Worm (Caenorhabditis elegans) whole organism, young adult: ENCODE data around the gene Y43F8B.28.

Experiments used
- B0035.1 ChIP-seq: sonication (generic microtip); optimal IDR thresholded peaks from 2 replicates; lab custom pipeline; 2016; ENCODE audit warnings: missing genetic modification characterization, mild to moderate bottlenecking, missing compliant biosample characterization, missing genotype, missing genetic modification reagents
- C17E4.6 ChIP-seq: fragments of 200-800 bp; sonication (Bioruptor generic); IDR thresholded peaks from 2 replicates; pipeline ENCODE4 v1.3.6; 2022; ENCODE audit warnings: missing genetic modification reagents, missing genetic modification characterization, missing compliant biosample characterization
- F33H1.4 ChIP-seq: fragments of 200-800 bp; sonication (Bioruptor generic); IDR thresholded peaks from 2 replicates; pipeline ENCODE4 v1.3.6; 2022; ENCODE audit warnings: missing genetic modification reagents, missing genetic modification characterization, missing compliant biosample characterization
- F49E8.2 ChIP-seq: sonication (generic microtip); optimal IDR thresholded peaks from 3 replicates; lab custom pipeline; 2017; ENCODE audit warnings: missing genetic modification characterization, mild to moderate bottlenecking, missing compliant biosample characterization, antibody characterized with exemption, moderate library complexity; ENCODE audit not compliant: insufficient read depth
- F57A8.1 ChIP-seq: fragments of 200-800 bp; sonication (Bioruptor generic); optimal IDR thresholded peaks from 2 replicates; lab custom pipeline; 2018; ENCODE audit warnings: mild to moderate bottlenecking, missing genetic modification characterization, moderate library complexity, missing compliant biosample characterization
- T26A5.8 ChIP-seq: sonication (generic microtip); optimal IDR thresholded peaks from 2 replicates; lab custom pipeline; 2016; ENCODE audit warnings: missing genetic modification characterization, missing compliant biosample characterization
- Y53F4B.3 ChIP-seq: fragments of 200-800 bp; sonication (Bioruptor generic); IDR thresholded peaks from 2 replicates; pipeline ENCODE4 v1.3.6; 2022; ENCODE audit warnings: missing genetic modification reagents, missing genetic modification characterization, missing compliant biosample characterization
- Y95B8A.8 ChIP-seq: fragments of 200-800 bp; sonication (Bioruptor generic); IDR thresholded peaks from 2 replicates; pipeline ENCODE4 v1.3.6; 2022; ENCODE audit warnings: missing genetic modification reagents, missing genetic modification characterization, missing compliant biosample characterization
- ama-1 ChIP-seq, 3 experiments: fragments of 150-350 bp in 1 of 3; sonication (generic microtip) in 2 of 3; optimal IDR thresholded peaks; 2 replicates each; lab custom pipeline; 2014 to 2018; ENCODE audit warnings: missing biosample characterization in 2 of 3, missing genetic modification characterization in 2 of 3, missing genetic modification reagents in 2 of 3
- atf-7 ChIP-seq: sonication (generic microtip); optimal IDR thresholded peaks from 2 replicates; lab custom pipeline; 2017; ENCODE audit warnings: mild to moderate bottlenecking, missing genetic modification characterization, missing compliant biosample characterization
- athp-1 ChIP-seq: sonication (generic microtip); optimal IDR thresholded peaks from 2 replicates; lab custom pipeline; 2017; ENCODE audit warnings: mild to moderate bottlenecking, missing genetic modification characterization, missing compliant biosample characterization
- attf-5 ChIP-seq: fragments of 200-800 bp; sonication (Bioruptor generic); optimal IDR thresholded peaks from 2 replicates; lab custom pipeline; 2018; ENCODE audit warnings: mild to moderate bottlenecking, missing genetic modification characterization, missing compliant biosample characterization
- bed-2 ChIP-seq: fragments of 200-800 bp; sonication (Bioruptor generic); IDR thresholded peaks from 2 replicates; pipeline ENCODE4 v1.3.6; 2022; ENCODE audit warnings: missing genetic modification reagents, missing genetic modification characterization, missing compliant biosample characterization
- ccch-3 ChIP-seq: fragments of 200-800 bp; sonication (Bioruptor generic); optimal IDR thresholded peaks from 2 replicates; lab custom pipeline; 2018; ENCODE audit warnings: mild to moderate bottlenecking, missing genetic modification characterization, missing compliant biosample characterization
- ceh-40 ChIP-seq: fragments of 200-800 bp; sonication (Bioruptor generic); IDR thresholded peaks from 2 replicates; pipeline ENCODE4 v1.3.6; 2022; ENCODE audit warnings: missing genetic modification characterization, missing compliant biosample characterization
- ceh-79 ChIP-seq: sonication (generic microtip); optimal IDR thresholded peaks from 2 replicates; lab custom pipeline; 2017; ENCODE audit warnings: mild to moderate bottlenecking, missing genetic modification characterization, missing compliant biosample characterization
- die-1 ChIP-seq: sonication (generic microtip); optimal IDR thresholded peaks from 2 replicates; lab custom pipeline; 2016; ENCODE audit warnings: missing genotype, mild to moderate bottlenecking, missing genetic modification characterization, missing compliant biosample characterization
- dox-1 ChIP-seq: fragments of 200-800 bp; sonication (Bioruptor generic); IDR thresholded peaks from 2 replicates; pipeline ENCODE4 v1.3.6; 2022; ENCODE audit warnings: missing genetic modification reagents, missing genetic modification characterization, missing compliant biosample characterization
- dpl-1 ChIP-seq: fragments of 150-350 bp; optimal IDR thresholded peaks from 2 replicates; lab custom pipeline; 2014; ENCODE audit warnings: missing biosample characterization, missing genetic modification reagents, missing genetic modification characterization
- efl-1 ChIP-seq: fragments of 150-350 bp; optimal IDR thresholded peaks from 2 replicates; lab custom pipeline; 2014; ENCODE audit warnings: missing biosample characterization, missing genetic modification reagents, missing genetic modification characterization
- egl-18 ChIP-seq: fragments of 200-800 bp; sonication (Bioruptor generic); IDR thresholded peaks from 2 replicates; pipeline ENCODE4 v1.3.6; 2022; ENCODE audit warnings: missing genetic modification reagents, missing genetic modification characterization, missing compliant biosample characterization
- him-1 ChIP-seq: sonication (generic microtip); optimal IDR thresholded peaks from 2 replicates; lab custom pipeline; 2016; ENCODE audit warnings: missing genotype, missing genetic modification reagents, missing genetic modification characterization, missing compliant biosample characterization
- let-526 ChIP-seq: fragments of 200-800 bp; sonication (Bioruptor generic); IDR thresholded peaks from 2 replicates; pipeline ENCODE4 v1.3.6; 2022; ENCODE audit warnings: missing genetic modification reagents, missing genetic modification characterization, missing compliant biosample characterization
- lin-54 ChIP-seq: fragments of 200-800 bp; sonication (Bioruptor generic); optimal IDR thresholded peaks from 2 replicates; lab custom pipeline; 2018; ENCODE audit warnings: mild to moderate bottlenecking, missing genetic modification characterization, missing compliant biosample characterization
- lir-1 ChIP-seq: fragments of 200-800 bp; sonication (Bioruptor generic); conservative IDR thresholded peaks from 2 replicates; pipeline ENCODE4 v1.3.6; 2022; ENCODE audit warnings: missing genetic modification reagents, missing genetic modification characterization, missing compliant biosample characterization
- lsy-27 ChIP-seq: sonication (generic microtip); optimal IDR thresholded peaks from 2 replicates; lab custom pipeline; 2017; ENCODE audit warnings: missing genetic modification characterization, mild to moderate bottlenecking, missing compliant biosample characterization, antibody characterized with exemption, missing genotype, borderline replicate concordance; ENCODE audit not compliant: insufficient read depth
- madf-3 ChIP-seq: fragments of 200-800 bp; sonication (Bioruptor generic); IDR thresholded peaks from 2 replicates; pipeline ENCODE4 v1.3.6; 2022; ENCODE audit warnings: missing genetic modification reagents, missing genetic modification characterization, missing compliant biosample characterization
- madf-8 ChIP-seq: fragments of 200-800 bp; sonication (Bioruptor generic); conservative IDR thresholded peaks from 2 replicates; pipeline ENCODE4 v1.3.6; 2022; ENCODE audit warnings: missing genetic modification reagents, missing genetic modification characterization, missing compliant biosample characterization
- mel-28 ChIP-seq: sonication (generic microtip); optimal IDR thresholded peaks from 2 replicates; lab custom pipeline; 2016; ENCODE audit warnings: borderline replicate concordance, mild to moderate bottlenecking, missing genetic modification characterization, missing compliant biosample characterization
- mes-4 ChIP-seq: sonication (generic microtip); optimal IDR thresholded peaks from 2 replicates; lab custom pipeline; 2016; ENCODE audit warnings: missing genotype, missing genetic modification characterization, missing compliant biosample characterization
- mxl-1 ChIP-seq: sonication (generic microtip); optimal IDR thresholded peaks from 2 replicates; lab custom pipeline; 2016; ENCODE audit warnings: missing genetic modification characterization, missing compliant biosample characterization
- nfyb-1 ChIP-seq: fragments of 200-800 bp; sonication (Bioruptor generic); IDR thresholded peaks from 2 replicates; pipeline ENCODE4 v1.3.6; 2022; ENCODE audit warnings: missing genetic modification reagents, missing genetic modification characterization, missing compliant biosample characterization
- nhr-27 ChIP-seq: fragments of 200-800 bp; sonication (Bioruptor generic); optimal IDR thresholded peaks from 2 replicates; lab custom pipeline; 2018; ENCODE audit warnings: mild to moderate bottlenecking, missing genetic modification characterization, moderate library complexity, missing compliant biosample characterization
- nhr-80 ChIP-seq: sonication (generic microtip); optimal IDR thresholded peaks from 2 replicates; lab custom pipeline; 2016; ENCODE audit warnings: missing genetic modification characterization, missing compliant biosample characterization
- nhr-90 ChIP-seq: sonication (generic microtip); optimal IDR thresholded peaks from 2 replicates; lab custom pipeline; 2016; ENCODE audit warnings: missing genotype, mild to moderate bottlenecking, missing genetic modification characterization, missing compliant biosample characterization
- pha-4 ChIP-seq: fragments of 150-350 bp; sonication (generic microtip); optimal IDR thresholded peaks from 2 replicates; lab custom pipeline; 2014; ENCODE audit warnings: missing biosample characterization, missing genetic modification reagents, missing genetic modification characterization
- rcor-1 ChIP-seq: fragments of 200-800 bp; sonication (Bioruptor generic); IDR thresholded peaks from 2 replicates; pipeline ENCODE4 v1.3.6; 2022; ENCODE audit warnings: missing genetic modification reagents, missing genetic modification characterization, missing compliant biosample characterization
- repo-1 ChIP-seq: sonication (generic microtip); optimal IDR thresholded peaks from 2 replicates; lab custom pipeline; 2017; ENCODE audit warnings: mild to moderate bottlenecking, missing genetic modification characterization, missing compliant biosample characterization
- rpc-1 ChIP-seq, 2 experiments: fragments of 150-350 bp in 1 of 2; sonication (generic microtip) in 1 of 2; optimal IDR thresholded peaks; 2 replicates each; lab custom pipeline; 2014 to 2018; ENCODE audit warnings: missing biosample characterization in 1 of 2, missing genetic modification characterization in 1 of 2, missing genetic modification reagents in 1 of 2, missing genotype in 1 of 2
- sdz-38 ChIP-seq: sonication (generic microtip); optimal IDR thresholded peaks from 2 replicates; lab custom pipeline; 2016; ENCODE audit warnings: missing genotype, missing genetic modification characterization, missing compliant biosample characterization
- snpc-4 ChIP-seq, 5 experiments: fragments of 150-350 bp in 1 of 5; sonication (generic microtip) in 4 of 5; optimal IDR thresholded peaks; 2 replicates each; lab custom pipeline; 2014 to 2018; ENCODE audit warnings: missing genetic modification characterization in 5 of 5, missing biosample characterization in 3 of 5, antibody characterized with exemption in 2 of 5, mild to moderate bottlenecking in 2 of 5, missing compliant biosample characterization in 2 of 5, missing genotype in 2 of 5, moderate library complexity in 2 of 5, missing genetic modification reagents in 1 of 5
- sptf-2 ChIP-seq: fragments of 200-800 bp; sonication (Bioruptor generic); optimal IDR thresholded peaks from 2 replicates; lab custom pipeline; 2018; ENCODE audit warnings: mild to moderate bottlenecking, missing genetic modification characterization, missing compliant biosample characterization
- tbp1 ChIP-seq: fragments of 200-800 bp; sonication (Bioruptor generic); optimal IDR thresholded peaks from 2 replicates; lab custom pipeline; 2018; ENCODE audit warnings: mild to moderate bottlenecking, missing genetic modification characterization, missing compliant biosample characterization
- tlf-1 ChIP-seq: fragments of 200-800 bp; sonication (Bioruptor generic); optimal IDR thresholded peaks from 2 replicates; lab custom pipeline; 2018; ENCODE audit warnings: mild to moderate bottlenecking, missing genetic modification characterization, missing compliant biosample characterization
- ztf-22 ChIP-seq: fragments of 200-800 bp; sonication (Bioruptor generic); optimal IDR thresholded peaks from 2 replicates; lab custom pipeline; 2018; ENCODE audit warnings: mild to moderate bottlenecking, missing genetic modification characterization, moderate library complexity, missing compliant biosample characterization
- ztf-3 ChIP-seq: fragments of 200-800 bp; sonication (Bioruptor generic); optimal IDR thresholded peaks from 2 replicates; lab custom pipeline; 2018; ENCODE audit warnings: mild to moderate bottlenecking, missing genetic modification characterization, missing compliant biosample characterization
- ztf-6 ChIP-seq: fragments of 200-800 bp; sonication (Bioruptor generic); IDR thresholded peaks from 2 replicates; pipeline ENCODE4 v1.3.6; 2022; ENCODE audit warnings: missing genetic modification reagents, missing genetic modification characterization, missing compliant biosample characterization

The Y43F8B.28 gene

ce11 chrV:19522551-19523137 lies 37.5 kb downstream of the Y43F8B.28 start:
- peak; percentile 48 for TF ChIP-seq F57A8.1 (GFP tag; lab: Kevin White, UChicago)
- TF ChIP-seq ztf-6 (GFP tag; lab: Robert Waterston, UW) = no peak; the same call in 1 of the 2 replicates
- no peak for TF ChIP-seq bed-2
- no peak for TF ChIP-seq ceh-79 (tag; lab: Kevin White, UChicago)
- peak; percentile 89 for TF ChIP-seq ama-1 (optimal IDR thresholded peaks at IDR 0.05; lab: Kevin White, UChicago)
- TF ChIP-seq ama-1 (GFP tag; optimal IDR thresholded peaks at IDR 0.05; lab: Kevin White, UChicago) = no peak
- peak; percentile 91 for TF ChIP-seq ztf-22
- TF ChIP-seq sptf-2 = no peak
- TF ChIP-seq repo-1 (tag; lab: Kevin White, UChicago) = peak; percentile 66
- TF ChIP-seq dpl-1 (GFP tag; lab: Kevin White, UChicago) = no peak
- no peak for TF ChIP-seq him-1 (tag; lab: Kevin White, UChicago)
- TF ChIP-seq B0035.1 = no peak
- TF ChIP-seq nfyb-1 (GFP tag; lab: Robert Waterston, UW) = peak; percentile 94
- peak; percentile 44; the same call in 1 of the 2 replicates for TF ChIP-seq lir-1 (GFP tag; lab: Robert Waterston, UW)
- no peak for TF ChIP-seq lsy-27 (tag; lab: Kevin White, UChicago)
- peak; percentile 63 for TF ChIP-seq attf-5
- 0 out of 2 replicates have a peak, but pooled peaks have one; percentile 18 for TF ChIP-seq egl-18
- peak; percentile 68 for TF ChIP-seq tbp1 (GFP tag; lab: Kevin White, UChicago)
- TF ChIP-seq madf-8 (GFP tag; lab: Robert Waterston, UW) = no peak
- peak; percentile 37 for TF ChIP-seq mel-28
- TF ChIP-seq F49E8.2 (tag; lab: Kevin White, UChicago) = no peak
- TF ChIP-seq nhr-27 (tag; lab: Kevin White, UChicago) = no peak
- TF ChIP-seq sdz-38 (tag; lab: Kevin White, UChicago) = no peak
- peak; percentile 67 for TF ChIP-seq lin-54 (GFP tag; lab: Kevin White, UChicago)
- no peak for TF ChIP-seq pha-4 (tag; lab: Kevin White, UChicago)
- TF ChIP-seq snpc-4 (GFP tag; optimal IDR thresholded peaks at IDR 0.05; lab: Kevin White, UChicago) = no peak
- peak in 2 of 4 experiments; percentile 56 to 60 for TF ChIP-seq snpc-4 (tag; optimal IDR thresholded peaks at IDR 0.05; lab: Kevin White, UChicago)
- TF ChIP-seq madf-3 = 0 out of 2 replicates have a peak, but pooled peaks have one; percentile 2
- TF ChIP-seq mes-4 (tag; lab: Kevin White, UChicago) = no peak
- TF ChIP-seq T26A5.8 (tag; lab: Kevin White, UChicago) = no peak
- no peak for TF ChIP-seq Y95B8A.8 (GFP tag; lab: Robert Waterston, UW)
- no peak for TF ChIP-seq efl-1 (GFP tag; lab: Kevin White, UChicago)
- TF ChIP-seq tlf-1 = peak; percentile 45
- TF ChIP-seq athp-1 (tag; lab: Kevin White, UChicago) = peak; percentile 28
- TF ChIP-seq F33H1.4 (GFP tag; lab: Robert Waterston, UW) = no peak
- TF ChIP-seq Y53F4B.3 (GFP tag; lab: Robert Waterston, UW) = no peak
- peak; percentile 41; the same call in 1 of the 2 replicates for TF ChIP-seq let-526 (GFP tag; lab: Robert Waterston, UW)
- peak; percentile 100 for TF ChIP-seq atf-7 (tag; lab: Kevin White, UChicago)
- TF ChIP-seq rpc-1 (optimal IDR thresholded peaks at IDR 0.05; lab: Kevin White, UChicago) = peak; percentile 29
- no peak for TF ChIP-seq rpc-1 (tag; optimal IDR thresholded peaks at IDR 0.05; lab: Kevin White, UChicago)
- no peak for TF ChIP-seq ccch-3 (GFP tag; lab: Kevin White, UChicago)
- TF ChIP-seq die-1 (tag; lab: Kevin White, UChicago) = peak; percentile 44
- no peak for TF ChIP-seq ceh-40 (GFP tag; lab: Robert Waterston, UW)
- peak; percentile 41 for TF ChIP-seq nhr-80 (tag; lab: Kevin White, UChicago)
- TF ChIP-seq nhr-90 (tag; lab: Kevin White, UChicago) = peak; percentile 25
- TF ChIP-seq rcor-1 (GFP tag; lab: Robert Waterston, UW) = peak; percentile 60; the same call in 1 of the 2 replicates
- no peak for TF ChIP-seq mxl-1 (tag; lab: Kevin White, UChicago)
- TF ChIP-seq C17E4.6 (GFP tag; lab: Robert Waterston, UW) = no peak
- peak; percentile 84 for TF ChIP-seq ztf-3 (GFP tag; lab: Kevin White, UChicago)
- peak; percentile 83 for TF ChIP-seq dox-1 (GFP tag; lab: Robert Waterston, UW)
